Worm (Caenorhabditis elegans) whole organism, L1 larva: Measurements from ENCODE around the gene sna-2.
A peak's percentile ranks its signal among the peaks of the same experiment; 100 is the strongest.
"Not testable (repeated sequence)": the region's sequence is repeated elsewhere in the genome, so short reads cannot be mapped to it uniquely, and the experiment has no call there.

Experiments
- F16B12.6 ChIP-seq: fragments of 150-350 bp; optimal IDR thresholded peaks from 2 replicates; lab custom pipeline; 2014; ENCODE audit warnings: missing biosample characterization, missing genetic modification characterization
- ceh-63 ChIP-seq: fragments of 200-800 bp; sonication (Bioruptor generic); optimal IDR thresholded peaks from 2 replicates; lab custom pipeline; 2018; ENCODE audit warnings: mild to moderate bottlenecking, missing genetic modification characterization, missing compliant biosample characterization
- ceh-82 ChIP-seq, 3 experiments: fragments of 150-350 bp in 1 of 3; sonication (generic microtip) in 2 of 3; optimal IDR thresholded peaks; 2 replicates each; lab custom pipeline; 2014 to 2017; ENCODE audit warnings: missing biosample characterization in 3 of 3, missing genetic modification characterization in 3 of 3
- dsc-1 ChIP-seq: sonication (generic microtip); optimal IDR thresholded peaks from 2 replicates; lab custom pipeline; 2016; ENCODE audit warnings: mild to moderate bottlenecking, missing genetic modification characterization, missing compliant biosample characterization
- efl-1 ChIP-seq, 4 experiments: fragments of 150-350 bp; optimal IDR thresholded peaks in 3 of 4; peaks in 1 of 4; 1 replicate in 1 of 4; 2 replicates in 3 of 4; lab custom pipeline; 2014; ENCODE audit warnings: missing biosample characterization in 2 of 4, missing genetic modification characterization in 2 of 4, missing genetic modification reagents in 2 of 4
- efl-3 ChIP-seq: fragments of 200-800 bp; sonication (Bioruptor generic); optimal IDR thresholded peaks from 2 replicates; lab custom pipeline; 2018; ENCODE audit warnings: mild to moderate bottlenecking, missing genetic modification characterization, missing compliant biosample characterization
- egl-27 ChIP-seq, 2 experiments: fragments of 150-350 bp in 1 of 2; sonication (generic microtip); optimal IDR thresholded peaks; 3 replicates each; lab custom pipeline; 2017 to 2018; ENCODE audit warnings: missing biosample characterization in 2 of 2, missing genetic modification characterization in 2 of 2, missing genetic modification reagents in 2 of 2
- elt-3 ChIP-seq, 6 experiments: fragments of 150-350 bp in 1 of 6; sonication (generic microtip); optimal IDR thresholded peaks; 2 replicates each; lab custom pipeline; 2017 to 2018; ENCODE audit warnings: missing biosample characterization in 6 of 6, missing genetic modification characterization in 6 of 6, inconsistent platforms in 1 of 6
- fkh-4 ChIP-seq: sonication (generic microtip); optimal IDR thresholded peaks from 2 replicates; lab custom pipeline; 2016; ENCODE audit warnings: missing compliant biosample characterization, missing genetic modification characterization, borderline replicate concordance
- hpl-2 ChIP-seq: fragments of 150-350 bp; optimal IDR thresholded peaks from 2 replicates; lab custom pipeline; 2014; ENCODE audit warnings: missing biosample characterization, missing genetic modification reagents, missing genetic modification characterization
- irx-1 ChIP-seq: sonication (generic microtip); optimal IDR thresholded peaks from 2 replicates; lab custom pipeline; 2016; ENCODE audit warnings: missing genetic modification characterization, missing compliant biosample characterization
- lin-15B ChIP-seq: fragments of 150-350 bp; sonication (generic microtip); optimal IDR thresholded peaks from 3 replicates; lab custom pipeline; 2014; ENCODE audit warnings: missing biosample characterization, missing genetic modification characterization
- lir-3 ChIP-seq: sonication (generic microtip); optimal IDR thresholded peaks from 2 replicates; lab custom pipeline; 2016; ENCODE audit warnings: mild to moderate bottlenecking, missing genetic modification characterization, moderate library complexity, missing compliant biosample characterization; ENCODE audit not compliant: poor library complexity
- mdl-1 ChIP-seq, 2 experiments: fragments of 150-350 bp; optimal IDR thresholded peaks; 2 replicates each; lab custom pipeline; 2014 to 2017; ENCODE audit warnings: missing biosample characterization in 2 of 2, missing genetic modification characterization in 2 of 2, inconsistent platforms in 1 of 2
- nhr-11 ChIP-seq: fragments of 150-350 bp; optimal IDR thresholded peaks from 2 replicates; lab custom pipeline; 2014; ENCODE audit warnings: missing biosample characterization, missing genetic modification characterization
- nhr-12 ChIP-seq: sonication (generic microtip); optimal IDR thresholded peaks from 2 replicates; lab custom pipeline; 2017; ENCODE audit warnings: missing biosample characterization, missing genetic modification characterization
- nhr-47 ChIP-seq: sonication (generic microtip); optimal IDR thresholded peaks from 2 replicates; lab custom pipeline; 2016; ENCODE audit warnings: mild to moderate bottlenecking, missing genetic modification characterization, moderate library complexity, missing compliant biosample characterization
- nhr-71 ChIP-seq: sonication (generic microtip); optimal IDR thresholded peaks from 2 replicates; lab custom pipeline; 2016; ENCODE audit warnings: mild to moderate bottlenecking, missing genetic modification characterization, moderate library complexity, missing compliant biosample characterization
- nhr-76 ChIP-seq: sonication (generic microtip); optimal IDR thresholded peaks from 2 replicates; lab custom pipeline; 2017; ENCODE audit warnings: missing biosample characterization, missing genetic modification characterization
- nhr-85 ChIP-seq: sonication (generic microtip); peaks from one replicate; lab custom pipeline; 2016; ENCODE audit warnings: missing genetic modification characterization, inconsistent platforms, missing compliant biosample characterization
- nhr-90 ChIP-seq: sonication (generic microtip); optimal IDR thresholded peaks from 2 replicates; lab custom pipeline; 2016; ENCODE audit warnings: mild to moderate bottlenecking, missing genetic modification characterization, missing compliant biosample characterization; ENCODE audit not compliant: poor library complexity
- skn-1 ChIP-seq: fragments of 150-350 bp; optimal IDR thresholded peaks from 2 replicates; lab custom pipeline; 2014; ENCODE audit warnings: missing biosample characterization, missing genetic modification characterization
- snpc-4 ChIP-seq: fragments of 150-350 bp; optimal IDR thresholded peaks from 2 replicates; lab custom pipeline; 2014; ENCODE audit warnings: missing biosample characterization, missing genetic modification characterization
- sox-4 ChIP-seq: sonication (generic microtip); optimal IDR thresholded peaks from 2 replicates; lab custom pipeline; 2016; ENCODE audit warnings: missing genetic modification characterization, missing compliant biosample characterization
- sptf-1 ChIP-seq: fragments of 150-350 bp; optimal IDR thresholded peaks from 2 replicates; lab custom pipeline; 2014; ENCODE audit warnings: missing biosample characterization, missing genetic modification characterization
- tlp-1 ChIP-seq: fragments of 150-350 bp; optimal IDR thresholded peaks from 2 replicates; lab custom pipeline; 2014; ENCODE audit warnings: missing biosample characterization, missing genetic modification characterization
- unc-86 ChIP-seq: sonication (generic microtip); optimal IDR thresholded peaks from 2 replicates; lab custom pipeline; 2016; ENCODE audit warnings: missing genetic modification characterization, missing compliant biosample characterization
- unc-98 ChIP-seq: fragments of 200-800 bp; sonication (Bioruptor generic); IDR thresholded peaks from 2 replicates; pipeline ENCODE4 v1.3.6; 2022; ENCODE audit warnings: missing genetic modification characterization, missing compliant biosample characterization
- ztf-11 ChIP-seq, 2 experiments: sonication (generic microtip); optimal IDR thresholded peaks; 2 replicates each; lab custom pipeline; 2016 to 2017; ENCODE audit warnings: missing genetic modification characterization in 2 of 2, missing biosample characterization in 1 of 2, missing compliant biosample characterization in 1 of 2

The sna-2 gene

ce11 chrIV:9773441-9773840 lies 4.0 kb downstream of the sna-2 start:
- TF ChIP-seq irx-1 (tag; lab: Kevin White, UChicago) (no peak), dsc-1 (tag; lab: Kevin White, UChicago) (no peak), lir-3 (tag; lab: Kevin White, UChicago) (no peak), tlp-1 (tag; lab: Kevin White, UChicago) (no peak), nhr-85 (no peak), egl-27 (tag; optimal IDR thresholded peaks at IDR 0.05; lab: Kevin White, UChicago) (no peak), ceh-63 (GFP tag; lab: Kevin White, UChicago) (no peak), unc-98 (GFP tag; lab: Robert Waterston, UW) (no peak), sox-4 (no peak), efl-3 (no peak), nhr-90 (tag; lab: Kevin White, UChicago) (no peak), fkh-4 (tag; lab: Kevin White, UChicago) (no peak), nhr-11 (no peak), lin-15B (tag; lab: Kevin White, UChicago) (no peak), snpc-4 (tag; lab: Kevin White, UChicago) (no peak), sptf-1 (tag; lab: Kevin White, UChicago) (no peak), nhr-76 (tag; lab: Kevin White, UChicago) (no peak)

- TF ChIP-seq ztf-11 (tag; optimal IDR thresholded peaks at IDR 0.05; lab: Kevin White, UChicago) (peak in 1 of 2 experiments; percentile 55), hpl-2 (GFP tag; lab: Kevin White, UChicago) (no peak)
Measured at ce11 chrIV:9772096-9772720, 5.2 kb downstream of the sna-2 start, which contains the start of gene cav-1. Gene cav-1 (plus strand): TSS chrIV:9772510.

- TF ChIP-seq ceh-82 (tag; optimal IDR thresholded peaks at IDR 0.05; lab: Kevin White, UChicago) = no peak
- peak; percentile 5 for TF ChIP-seq unc-86
- no peak for TF ChIP-seq nhr-12 (tag; lab: Kevin White, UChicago)
- TF ChIP-seq irx-1 (tag; lab: Kevin White, UChicago) = no peak
- TF ChIP-seq mdl-1 (tag; optimal IDR thresholded peaks at IDR 0.05; lab: Kevin White, UChicago) = no peak
- peak in 1 of 2 experiments; percentile 67 for TF ChIP-seq ztf-11 (tag; optimal IDR thresholded peaks at IDR 0.05; lab: Kevin White, UChicago)
- TF ChIP-seq efl-1 (optimal IDR thresholded peaks at IDR 0.05; lab: Kevin White, UChicago) = no peak
- TF ChIP-seq efl-1 (GFP tag; optimal IDR thresholded peaks at IDR 0.05 in 1 of 2; lab: Kevin White, UChicago) = no peak
Measured at ce11 chrIV:9770798-9771197, 6.6 kb downstream of the sna-2 start.

ce11 chrIV:9769746-9770145 lies 7.7 kb downstream of the sna-2 start, which contains the start of gene msp-78:
Gene msp-78 (plus strand): TSS chrIV:9770046.
- TF ChIP-seq fkh-4 (tag; lab: Kevin White, UChicago); elt-3 (tag; optimal IDR thresholded peaks at IDR 0.05; lab: Kevin White, UChicago); ceh-63 (GFP tag; lab: Kevin White, UChicago): not testable (repeated sequence)

- TF ChIP-seq skn-1 (tag; lab: Kevin White, UChicago); nhr-47 (tag; lab: Kevin White, UChicago); F16B12.6: not testable (repeated sequence)
Measured at ce11 chrIV:9767054-9767453, 10.4 kb downstream of the sna-2 start, which contains the start of gene msp-79. Gene msp-79 (minus strand): TSS chrIV:9767154.

ce11 chrIV:9766250-9766649 lies 11.2 kb downstream of the sna-2 start, which contains the start of gene ssp-36:
Gene ssp-36 (minus strand): TSS chrIV:9766350.
- TF ChIP-seq nhr-71 (tag; lab: Kevin White, UChicago) = no peak
